Fruit fly (Drosophila melanogaster): ENCODE results near the gene htt.

DNA sequence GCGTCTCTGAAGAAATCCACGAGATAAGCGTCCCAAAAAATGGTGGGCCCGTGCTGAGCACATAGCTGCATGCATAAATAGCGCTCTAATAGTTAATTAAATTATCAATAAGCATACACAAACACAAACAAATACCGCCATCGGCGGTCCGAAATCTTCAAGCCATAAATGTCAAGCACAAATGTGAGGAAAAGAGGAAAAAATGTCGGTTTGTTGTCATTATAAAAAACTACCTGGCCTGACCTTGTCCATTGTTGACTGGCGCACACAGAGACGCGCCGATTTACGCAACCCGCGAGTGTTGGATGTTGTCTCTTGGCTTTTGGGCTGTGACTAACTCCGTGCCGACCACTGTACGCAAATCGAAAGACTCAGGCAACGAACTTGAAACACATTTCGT, 8.1 kb upstream of the htt start:
- TF ChIP-seq Dll (optimal IDR thresholded peaks at IDR 0.05) (no peak), psq (optimal IDR thresholded peaks at IDR 0.05) (no peak), CG8478 (optimal IDR thresholded peaks at IDR 0.05) (no peak), EcR (GFP tag; optimal IDR thresholded peaks at IDR 0.05) (no peak)
